Worm (Caenorhabditis elegans) whole organism, L1 larva: ENCODE data around the gene F09G2.1.
A peak's percentile ranks its signal among the peaks of the same experiment; 100 is the strongest.

ENCODE experiments used
- C34B4.2 ChIP-seq: sonication (generic microtip); optimal IDR thresholded peaks from 2 replicates; lab custom pipeline; 2017; ENCODE audit warnings: mild to moderate bottlenecking, missing genetic modification characterization, missing compliant biosample characterization
- F16B12.6 ChIP-seq: fragments of 150-350 bp; optimal IDR thresholded peaks from 2 replicates; lab custom pipeline; 2014; ENCODE audit warnings: missing biosample characterization, missing genetic modification characterization
- Y116A8C.19 ChIP-seq: sonication (generic microtip); optimal IDR thresholded peaks from 2 replicates; lab custom pipeline; 2016; ENCODE audit warnings: missing compliant biosample characterization, missing genetic modification characterization, borderline replicate concordance
- ama-1 ChIP-seq: fragments of 150-350 bp; optimal IDR thresholded peaks from 2 replicates; lab custom pipeline; 2014
- ceh-8 ChIP-seq: fragments of 200-800 bp; sonication (Bioruptor generic); optimal IDR thresholded peaks from 2 replicates; lab custom pipeline; 2018; ENCODE audit warnings: mild to moderate bottlenecking, missing genetic modification characterization, moderate library complexity, missing compliant biosample characterization
- ceh-88 ChIP-seq: fragments of 200-800 bp; sonication (Bioruptor generic); IDR thresholded peaks from 2 replicates; pipeline ENCODE4 v1.3.6; 2022; ENCODE audit warnings: missing genetic modification characterization, missing compliant biosample characterization
- ces-1 ChIP-seq: fragments of 150-350 bp; optimal IDR thresholded peaks from 2 replicates; lab custom pipeline; 2014; ENCODE audit warnings: missing biosample characterization, missing genetic modification reagents, missing genetic modification characterization
- dpl-1 ChIP-seq, 3 experiments: fragments of 150-350 bp in 2 of 3; sonication (generic microtip) in 1 of 3; optimal IDR thresholded peaks; 2 replicates each; lab custom pipeline; 2014 to 2017; ENCODE audit warnings: missing biosample characterization in 3 of 3, missing genetic modification characterization in 3 of 3, missing genetic modification reagents in 3 of 3
- efl-1 ChIP-seq, 4 experiments: fragments of 150-350 bp; optimal IDR thresholded peaks in 3 of 4; peaks in 1 of 4; 1 replicate in 1 of 4; 2 replicates in 3 of 4; lab custom pipeline; 2014; ENCODE audit warnings: missing biosample characterization in 2 of 4, missing genetic modification characterization in 2 of 4, missing genetic modification reagents in 2 of 4
- efl-3 ChIP-seq: fragments of 200-800 bp; sonication (Bioruptor generic); optimal IDR thresholded peaks from 2 replicates; lab custom pipeline; 2018; ENCODE audit warnings: mild to moderate bottlenecking, missing genetic modification characterization, missing compliant biosample characterization
- elt-2 ChIP-seq: sonication (generic microtip); optimal IDR thresholded peaks from 2 replicates; lab custom pipeline; 2016; ENCODE audit warnings: missing genetic modification characterization, mild to moderate bottlenecking, inconsistent platforms, missing compliant biosample characterization, missing genetic modification reagents
- elt-3 ChIP-seq, 6 experiments: fragments of 150-350 bp in 1 of 6; sonication (generic microtip); optimal IDR thresholded peaks; 2 replicates each; lab custom pipeline; 2017 to 2018; ENCODE audit warnings: missing biosample characterization in 6 of 6, missing genetic modification characterization in 6 of 6, inconsistent platforms in 1 of 6
- fkh-10 ChIP-seq: sonication (generic microtip); optimal IDR thresholded peaks from 2 replicates; lab custom pipeline; 2017; ENCODE audit warnings: missing biosample characterization, missing genetic modification reagents, missing genetic modification characterization
- fkh-4 ChIP-seq: sonication (generic microtip); optimal IDR thresholded peaks from 2 replicates; lab custom pipeline; 2016; ENCODE audit warnings: missing compliant biosample characterization, missing genetic modification characterization, borderline replicate concordance
- hpl-2 ChIP-seq: fragments of 150-350 bp; optimal IDR thresholded peaks from 2 replicates; lab custom pipeline; 2014; ENCODE audit warnings: missing biosample characterization, missing genetic modification reagents, missing genetic modification characterization
- irx-1 ChIP-seq: sonication (generic microtip); optimal IDR thresholded peaks from 2 replicates; lab custom pipeline; 2016; ENCODE audit warnings: missing genetic modification characterization, missing compliant biosample characterization
- jun-1 ChIP-seq: fragments of 150-350 bp; optimal IDR thresholded peaks from 2 replicates; lab custom pipeline; 2014; ENCODE audit warnings: missing biosample characterization, missing genetic modification reagents, missing genetic modification characterization
- lin-13 ChIP-seq: fragments of 150-350 bp; optimal IDR thresholded peaks from 2 replicates; lab custom pipeline; 2014; ENCODE audit warnings: missing biosample characterization, missing genetic modification reagents, missing genetic modification characterization
- lin-14 ChIP-seq: fragments of 200-800 bp; sonication (Bioruptor generic); optimal IDR thresholded peaks from 2 replicates; lab custom pipeline; 2018; ENCODE audit warnings: mild to moderate bottlenecking, missing genetic modification characterization, moderate library complexity, missing compliant biosample characterization
- lin-15B ChIP-seq: fragments of 150-350 bp; sonication (generic microtip); optimal IDR thresholded peaks from 3 replicates; lab custom pipeline; 2014; ENCODE audit warnings: missing biosample characterization, missing genetic modification characterization
- lin-35 ChIP-seq, 2 experiments: fragments of 150-350 bp; optimal IDR thresholded peaks; 2 replicates each; lab custom pipeline; 2014; ENCODE audit warnings: missing biosample characterization in 2 of 2, missing genetic modification characterization in 2 of 2, missing genetic modification reagents in 2 of 2
- lir-3 ChIP-seq: sonication (generic microtip); optimal IDR thresholded peaks from 2 replicates; lab custom pipeline; 2016; ENCODE audit warnings: mild to moderate bottlenecking, missing genetic modification characterization, moderate library complexity, missing compliant biosample characterization; ENCODE audit not compliant: poor library complexity
- lsy-2 ChIP-seq, 2 experiments: fragments of 150-350 bp; optimal IDR thresholded peaks; 2 replicates each; lab custom pipeline; 2014; ENCODE audit warnings: missing biosample characterization in 2 of 2, missing genetic modification characterization in 2 of 2
- mdl-1 ChIP-seq, 2 experiments: fragments of 150-350 bp; optimal IDR thresholded peaks; 2 replicates each; lab custom pipeline; 2014 to 2017; ENCODE audit warnings: missing biosample characterization in 2 of 2, missing genetic modification characterization in 2 of 2, inconsistent platforms in 1 of 2
- nhr-20 ChIP-seq: sonication (generic microtip); optimal IDR thresholded peaks from 2 replicates; lab custom pipeline; 2016; ENCODE audit warnings: mild to moderate bottlenecking, missing genetic modification characterization, missing compliant biosample characterization
- nhr-237 ChIP-seq: fragments of 150-350 bp; optimal IDR thresholded peaks from 2 replicates; lab custom pipeline; 2014; ENCODE audit warnings: missing biosample characterization, missing genetic modification characterization
- nhr-28 ChIP-seq: fragments of 150-350 bp; optimal IDR thresholded peaks from 2 replicates; lab custom pipeline; 2014; ENCODE audit warnings: missing biosample characterization, missing genetic modification characterization
- nhr-47 ChIP-seq: sonication (generic microtip); optimal IDR thresholded peaks from 2 replicates; lab custom pipeline; 2016; ENCODE audit warnings: mild to moderate bottlenecking, missing genetic modification characterization, moderate library complexity, missing compliant biosample characterization
- nhr-76 ChIP-seq: sonication (generic microtip); optimal IDR thresholded peaks from 2 replicates; lab custom pipeline; 2017; ENCODE audit warnings: missing biosample characterization, missing genetic modification characterization
- nhr-77 ChIP-seq: fragments of 150-350 bp; optimal IDR thresholded peaks from 2 replicates; lab custom pipeline; 2014; ENCODE audit warnings: missing biosample characterization, missing genetic modification characterization
- nhr-84 ChIP-seq: sonication (generic microtip); optimal IDR thresholded peaks from 2 replicates; lab custom pipeline; 2017; ENCODE audit warnings: missing biosample characterization, missing genetic modification characterization
- nhr-85 ChIP-seq: sonication (generic microtip); peaks from one replicate; lab custom pipeline; 2016; ENCODE audit warnings: missing genetic modification characterization, inconsistent platforms, missing compliant biosample characterization
- nhr-90 ChIP-seq: sonication (generic microtip); optimal IDR thresholded peaks from 2 replicates; lab custom pipeline; 2016; ENCODE audit warnings: mild to moderate bottlenecking, missing genetic modification characterization, missing compliant biosample characterization; ENCODE audit not compliant: poor library complexity
- pax-3 ChIP-seq: fragments of 200-800 bp; sonication (Bioruptor generic); optimal IDR thresholded peaks from 2 replicates; lab custom pipeline; 2018; ENCODE audit warnings: mild to moderate bottlenecking, missing genetic modification characterization, moderate library complexity, missing compliant biosample characterization
- skn-1 ChIP-seq: fragments of 150-350 bp; optimal IDR thresholded peaks from 2 replicates; lab custom pipeline; 2014; ENCODE audit warnings: missing biosample characterization, missing genetic modification characterization
- snpc-4 ChIP-seq: fragments of 150-350 bp; optimal IDR thresholded peaks from 2 replicates; lab custom pipeline; 2014; ENCODE audit warnings: missing biosample characterization, missing genetic modification characterization
- snu-23 ChIP-seq: sonication (generic microtip); optimal IDR thresholded peaks from 2 replicates; lab custom pipeline; 2016; ENCODE audit warnings: missing genetic modification characterization, missing compliant biosample characterization
- sup-37 ChIP-seq: fragments of 200-800 bp; sonication (Bioruptor generic); optimal IDR thresholded peaks from 2 replicates; lab custom pipeline; 2018; ENCODE audit warnings: mild to moderate bottlenecking, missing genetic modification characterization, missing compliant biosample characterization
- tbx-2 ChIP-seq: sonication (generic microtip); optimal IDR thresholded peaks from 2 replicates; lab custom pipeline; 2016; ENCODE audit warnings: missing genetic modification characterization, missing compliant biosample characterization
- tlp-1 ChIP-seq: fragments of 150-350 bp; optimal IDR thresholded peaks from 2 replicates; lab custom pipeline; 2014; ENCODE audit warnings: missing biosample characterization, missing genetic modification characterization
- unc-130 ChIP-seq: fragments of 150-350 bp; optimal IDR thresholded peaks from 2 replicates; lab custom pipeline; 2017; ENCODE audit warnings: missing biosample characterization, missing genetic modification characterization, inconsistent platforms
- unc-30 ChIP-seq: sonication (generic microtip); optimal IDR thresholded peaks from 2 replicates; lab custom pipeline; 2017; ENCODE audit warnings: missing biosample characterization, missing genetic modification characterization
- unc-86 ChIP-seq: sonication (generic microtip); optimal IDR thresholded peaks from 2 replicates; lab custom pipeline; 2016; ENCODE audit warnings: missing genetic modification characterization, missing compliant biosample characterization
- unc-98 ChIP-seq: fragments of 200-800 bp; sonication (Bioruptor generic); IDR thresholded peaks from 2 replicates; pipeline ENCODE4 v1.3.6; 2022; ENCODE audit warnings: missing genetic modification characterization, missing compliant biosample characterization
- vab-15 ChIP-seq: sonication (generic microtip); optimal IDR thresholded peaks from 2 replicates; lab custom pipeline; 2017; ENCODE audit warnings: missing genotype, mild to moderate bottlenecking, missing genetic modification characterization, missing compliant biosample characterization
- ztf-4 ChIP-seq: fragments of 150-350 bp; optimal IDR thresholded peaks from 2 replicates; lab custom pipeline; 2014; ENCODE audit warnings: missing biosample characterization, missing genetic modification characterization

The F09G2.1 gene

DNA sequence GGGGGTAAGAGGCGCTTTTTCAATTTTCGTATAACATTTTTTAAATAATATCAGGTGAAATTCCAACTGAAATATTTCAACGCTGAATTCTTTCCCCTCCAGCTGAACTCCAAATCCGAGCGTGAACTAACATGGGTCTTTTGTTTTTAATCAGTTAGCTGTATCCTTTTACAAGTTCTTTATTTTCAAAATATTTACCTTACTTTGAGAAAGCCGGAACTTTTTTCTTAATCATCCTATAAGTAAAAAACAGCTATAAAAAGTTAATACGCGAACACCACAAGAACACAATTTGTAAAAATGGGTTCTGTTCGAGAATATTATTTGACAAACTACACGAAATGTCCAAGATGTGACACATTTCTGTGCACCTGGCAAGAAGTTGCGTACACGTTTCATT lies 35.8 kb upstream of the F09G2.1 start, which contains the start of gene srh-83:
srh-83 (plus strand) TSS at position 301 of the 400 bp plus-strand sequence.
- TF ChIP-seq lin-14 (GFP tag; lab: Kevin White, UChicago) = no peak
- TF ChIP-seq nhr-20 (tag; lab: Kevin White, UChicago) = no peak
- TF ChIP-seq elt-3 (tag; optimal IDR thresholded peaks at IDR 0.05; lab: Kevin White, UChicago) = no peak
- TF ChIP-seq nhr-85 (tag; lab: Kevin White, UChicago) = no peak
- no peak for TF ChIP-seq lin-35 (GFP tag; optimal IDR thresholded peaks at IDR 0.05; lab: Kevin White, UChicago)
- TF ChIP-seq pax-3 (tag; lab: Kevin White, UChicago) = no peak
- TF ChIP-seq tlp-1 (tag; lab: Kevin White, UChicago) = no peak
- no peak for TF ChIP-seq snpc-4
- TF ChIP-seq elt-2 (tag; lab: Kevin White, UChicago) = no peak
- no peak for TF ChIP-seq ceh-88 (GFP tag; lab: Robert Waterston, UW)
- no peak for TF ChIP-seq nhr-77 (tag; lab: Kevin White, UChicago)
- TF ChIP-seq lir-3 (tag; lab: Kevin White, UChicago) = no peak
- no peak for TF ChIP-seq hpl-2 (GFP tag; lab: Kevin White, UChicago)
- TF ChIP-seq, all 84 proteins: peak for 0

DNA sequence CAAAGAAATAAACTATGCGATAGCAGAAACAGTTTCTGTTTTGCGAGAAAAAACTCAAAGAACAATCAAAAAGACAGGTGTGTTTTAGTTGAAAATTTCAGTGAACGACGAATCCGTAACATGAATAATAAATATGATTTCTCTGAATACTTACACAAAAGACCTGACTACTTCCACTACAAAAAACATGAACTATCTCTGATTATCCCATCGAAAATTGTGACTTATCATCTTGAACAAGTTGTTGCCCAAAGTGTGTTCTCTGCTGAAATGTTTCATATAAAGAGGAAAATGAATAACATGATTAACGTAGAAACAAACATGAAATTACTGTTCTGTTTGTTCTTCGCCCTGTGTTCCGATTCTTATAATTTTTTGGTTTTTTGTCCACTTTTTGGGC lies 33.3 kb upstream of the F09G2.1 start, which contains the start of gene ugt-36:
ugt-36 (plus strand) TSS at position 301 of the 400 bp plus-strand sequence.
- TF ChIP-seq nhr-28 (no peak), lin-15B (no peak), nhr-90 (no peak), F16B12.6 (tag; lab: Kevin White, UChicago) (no peak), unc-30 (no peak), unc-98 (no peak), ama-1 (lab: Kevin White, UChicago) (no peak), sup-37 (GFP tag; lab: Kevin White, UChicago) (no peak), pax-3 (tag; lab: Kevin White, UChicago) (no peak), mdl-1 (tag; optimal IDR thresholded peaks at IDR 0.05; lab: Kevin White, UChicago) (no peak), skn-1 (no peak), irx-1 (tag; lab: Kevin White, UChicago) (no peak), hpl-2 (GFP tag; lab: Kevin White, UChicago) (no peak)

DNA sequence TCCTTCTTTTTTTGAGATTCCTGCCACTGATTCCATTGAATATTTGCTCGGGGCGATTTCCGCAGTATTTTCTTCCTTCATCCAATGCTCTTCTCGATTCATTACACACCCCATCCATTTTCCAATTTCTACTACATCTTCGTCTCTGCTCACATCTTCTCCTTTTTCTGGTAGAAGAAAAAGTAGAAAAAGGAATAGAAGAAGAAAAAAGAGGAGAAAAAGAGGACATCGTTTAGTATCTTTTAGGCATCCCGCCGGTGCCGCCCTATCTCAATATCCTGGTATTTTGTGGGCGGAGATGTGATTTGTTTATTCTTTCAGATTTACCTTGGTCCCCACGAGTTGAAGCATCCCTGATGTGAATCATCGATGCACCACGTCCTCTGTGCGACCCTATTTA lies 24.8 kb upstream of the F09G2.1 start, which contains the start of gene lgc-39:
lgc-39 (plus strand) TSS at position 301 of the 400 bp plus-strand sequence.
- TF ChIP-seq unc-86 (tag; lab: Kevin White, UChicago) (no peak), tbx-2 (tag; lab: Kevin White, UChicago) (no peak)

DNA sequence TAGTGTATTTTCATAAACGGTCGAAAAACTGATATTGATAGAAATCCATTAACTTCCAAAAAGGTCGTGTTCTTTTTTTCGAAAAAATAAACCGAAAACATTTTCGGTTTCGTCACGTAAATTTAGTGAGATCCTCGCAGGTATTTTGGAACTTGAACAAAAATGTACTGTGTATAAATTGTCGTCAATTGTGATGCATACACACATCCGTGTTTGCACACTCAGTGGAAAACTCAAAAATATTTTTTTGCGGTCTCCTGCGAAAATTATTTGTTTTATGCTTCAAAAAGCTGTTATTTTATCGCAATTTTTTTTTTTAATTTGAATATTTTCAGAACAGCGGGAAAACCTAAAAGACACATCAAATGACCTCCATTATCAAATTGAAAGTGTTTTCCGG lies 21.2 kb upstream of the F09G2.1 start, which contains the start of gene cpsf-2:
cpsf-2 (plus strand) TSS at position 330 of the 400 bp plus-strand sequence.
- TF ChIP-seq unc-130 (tag; lab: Kevin White, UChicago) = no peak
- no peak for TF ChIP-seq elt-3 (tag; optimal IDR thresholded peaks at IDR 0.05; lab: Kevin White, UChicago)
- TF ChIP-seq lin-15B = no peak
- no peak for TF ChIP-seq fkh-10 (GFP tag; lab: Kevin White, UChicago)
- no peak for TF ChIP-seq ces-1 (GFP tag; lab: Kevin White, UChicago)
- TF ChIP-seq nhr-84 (tag; lab: Kevin White, UChicago) = no peak
- no peak for TF ChIP-seq ztf-4 (tag; lab: Kevin White, UChicago)
- TF ChIP-seq dpl-1 (GFP tag; optimal IDR thresholded peaks at IDR 0.05; lab: Kevin White, UChicago) = peak in 2 of 3 experiments; percentile 28 to 55
- no peak for TF ChIP-seq efl-3
- no peak for TF ChIP-seq vab-15
- no peak for TF ChIP-seq nhr-47 (tag; lab: Kevin White, UChicago)
- TF ChIP-seq nhr-76 (tag; lab: Kevin White, UChicago) = no peak
- no peak for TF ChIP-seq nhr-237
- TF ChIP-seq snu-23 (GFP tag; lab: Kevin White, UChicago) = peak; percentile 2
- peak; percentile 32 to 37 for TF ChIP-seq efl-1 (optimal IDR thresholded peaks at IDR 0.05; lab: Kevin White, UChicago)
- peak; percentile 7 to 50 for TF ChIP-seq efl-1 (GFP tag; optimal IDR thresholded peaks at IDR 0.05 in 1 of 2; lab: Kevin White, UChicago)
- no peak for TF ChIP-seq ceh-8 (GFP tag; lab: Kevin White, UChicago)
- TF ChIP-seq tlp-1 (tag; lab: Kevin White, UChicago) = no peak
- TF ChIP-seq Y116A8C.19 = no peak
- no peak for TF ChIP-seq jun-1 (tag; lab: Kevin White, UChicago)
- TF ChIP-seq C34B4.2 (tag; lab: Kevin White, UChicago) = no peak
- TF ChIP-seq tbx-2 (tag; lab: Kevin White, UChicago) = peak; percentile 5
- TF ChIP-seq F16B12.6 (tag; lab: Kevin White, UChicago) = peak; percentile 80
- no peak for TF ChIP-seq irx-1 (tag; lab: Kevin White, UChicago)
- no peak for TF ChIP-seq lin-13 (GFP tag; lab: Kevin White, UChicago)
- no peak for TF ChIP-seq fkh-4 (tag; lab: Kevin White, UChicago)
- TF ChIP-seq hpl-2 (GFP tag; lab: Kevin White, UChicago) = no peak
- TF ChIP-seq lin-35 (GFP tag; optimal IDR thresholded peaks at IDR 0.05; lab: Kevin White, UChicago) = peak in 1 of 2 experiments; percentile 36
- TF ChIP-seq lsy-2 (tag; optimal IDR thresholded peaks at IDR 0.05; lab: Kevin White, UChicago) = peak; percentile 14 to 63
